Worm (Caenorhabditis elegans) whole organism, midembryonic: ENCODE results near the gene clc-2.

Experiments used
- T22C8.4 ChIP-seq: fragments of 200-800 bp; sonication (Bioruptor generic); IDR thresholded peaks from 2 replicates; pipeline ENCODE4 v1.3.6; 2022; ENCODE audit warnings: missing genetic modification characterization, missing compliant biosample characterization
- cog-1 ChIP-seq: sonication (generic microtip); optimal IDR thresholded peaks from 2 replicates; lab custom pipeline; 2016; ENCODE audit warnings: missing genetic modification characterization, missing compliant biosample characterization
- tab-1 ChIP-seq: fragments of 200-800 bp; sonication (Bioruptor generic); IDR thresholded peaks from 2 replicates; pipeline ENCODE4 v1.3.6; 2022; ENCODE audit warnings: missing genetic modification characterization, missing compliant biosample characterization

DNA sequence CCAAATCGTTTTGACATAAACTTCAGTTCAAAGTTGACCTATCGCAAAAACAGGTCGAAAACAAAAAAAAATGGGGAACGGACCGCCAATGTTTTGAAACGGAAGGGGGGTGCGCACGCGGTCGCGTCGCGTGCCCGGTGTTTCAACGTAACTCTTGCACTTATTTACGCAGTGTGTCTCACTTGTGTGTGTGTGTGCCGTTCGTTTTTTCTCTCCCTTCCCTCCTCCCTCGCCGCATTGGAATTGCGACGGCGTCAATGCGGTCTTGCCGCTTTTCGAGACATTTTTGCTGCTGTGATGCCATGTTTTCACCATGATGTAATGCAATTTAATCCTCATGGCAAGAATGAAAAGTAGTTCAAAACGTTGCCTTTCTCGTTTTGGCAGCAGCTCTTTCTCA, 47.2 kb downstream of the clc-2 start:
- TF ChIP-seq T22C8.4 (no peak), cog-1 (no peak), tab-1 (GFP tag; lab: Robert Waterston, UW) (no peak)
